Worm (Caenorhabditis elegans): Measurements from ENCODE around the gene ubc-23.

DNA sequence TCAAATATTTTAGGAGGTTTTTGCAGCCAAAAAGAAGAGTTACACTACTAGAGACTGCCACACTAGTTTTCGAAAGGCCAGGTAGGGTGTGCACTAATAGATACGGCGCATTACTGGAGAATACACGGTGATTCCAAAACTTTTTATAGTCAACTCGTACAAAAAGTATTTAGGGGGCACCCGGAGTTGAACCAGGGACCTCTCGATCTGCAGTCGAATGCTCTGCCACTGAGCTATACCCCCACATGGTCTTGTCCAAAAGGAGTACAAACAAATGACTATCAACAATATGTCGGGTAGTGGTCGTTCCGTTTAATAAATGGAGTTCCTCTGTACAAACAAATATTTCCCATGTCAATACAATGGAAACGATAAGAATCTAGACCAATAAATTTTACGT is 26.2 kb upstream of the ubc-23 start:
- TF ChIP-seq lin-40 (tag; optimal IDR thresholded peaks at IDR 0.05) = no peak
- TF ChIP-seq ZK185.1 (tag; optimal IDR thresholded peaks at IDR 0.05; ENCODE audit: poor library complexity, severe bottlenecking) = peak; percentile 42
- TF ChIP-seq F52B5.7 (tag; optimal IDR thresholded peaks at IDR 0.05) = no peak
- TF ChIP-seq ama-1 (optimal IDR thresholded peaks at IDR 0.05) = no peak
- TF ChIP-seq ama-1 (GFP tag; optimal IDR thresholded peaks at IDR 0.05) = no peak

Measured in whole organism, young adult.